Fruit fly (Drosophila melanogaster): Measurements from ENCODE around the gene Prosalpha4.
A peak's percentile ranks its signal among the peaks of the same experiment; 100 is the strongest.

Prosalpha4 gene

DNA sequence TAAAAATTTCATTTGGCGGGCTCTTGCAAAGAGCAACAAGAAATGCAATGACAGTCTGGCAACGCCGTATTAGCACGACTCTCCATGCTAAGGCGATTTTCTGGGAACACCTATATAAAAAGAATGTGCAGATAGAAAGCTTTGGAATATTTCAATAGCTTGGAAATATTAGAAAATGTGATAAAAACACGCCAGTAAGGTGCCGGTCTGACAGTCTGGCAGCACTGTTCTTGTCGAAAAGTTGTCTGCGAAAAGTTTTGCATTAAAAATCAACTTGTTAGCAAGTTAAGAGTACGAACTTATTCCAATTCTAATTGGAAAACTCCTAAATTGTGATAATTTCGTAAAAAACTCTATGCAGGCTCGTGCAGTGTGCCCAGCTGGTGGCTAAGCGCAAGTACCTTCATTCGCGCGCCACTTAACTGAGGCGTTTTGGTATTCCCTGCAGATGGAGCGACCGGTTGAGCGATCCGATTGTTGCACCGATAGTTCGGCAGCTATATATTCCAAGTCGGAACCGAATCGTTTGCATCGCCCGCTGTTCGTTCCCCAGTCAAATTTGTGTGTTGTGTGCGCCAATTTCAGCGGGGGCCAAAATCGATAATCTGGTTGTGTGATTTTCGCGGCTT, 1.9 kb downstream of the Prosalpha4 start, which contains the start of gene eas (continued):
- TF ChIP-seq sisA (GFP tag; IDR thresholded peaks at IDR 0.05), result no peak
- TF ChIP-seq wdn (GFP tag; IDR thresholded peaks at IDR 0.05), result no peak
- peak; percentile 21 for TF ChIP-seq MESR4 (GFP tag; optimal IDR thresholded peaks at IDR 0.05)
- TF ChIP-seq ranshi (GFP tag; IDR thresholded peaks at IDR 0.05), result no peak; the same call in 1 of the 2 replicates
- TF ChIP-seq tna (GFP tag; IDR thresholded peaks at IDR 0.05; ENCODE audit: partially characterized antibody), result peak; percentile 56; the same call in 1 of the 2 replicates
- TF ChIP-seq al (GFP tag; IDR thresholded peaks at IDR 0.05), result no peak
- TF ChIP-seq twi (tag; optimal IDR thresholded peaks at IDR 0.05), result no peak
- TF ChIP-seq nmo (GFP tag; optimal IDR thresholded peaks at IDR 0.05), result peak; percentile 58
- no peak for TF ChIP-seq Taf1 (GFP tag; IDR thresholded peaks at IDR 0.05)
- TF ChIP-seq wor (GFP tag; IDR thresholded peaks at IDR 0.05), result no peak
- peak; percentile 24; the same call in 1 of the 2 replicates for TF ChIP-seq Ptx1 (GFP tag; IDR thresholded peaks at IDR 0.05)
- TF ChIP-seq CG12744 (GFP tag; optimal IDR thresholded peaks at IDR 0.05), result no peak
- TF ChIP-seq Lim3 (GFP tag; IDR thresholded peaks at IDR 0.05), result no peak
- TF ChIP-seq BtbVII (GFP tag; optimal IDR thresholded peaks at IDR 0.05), result no peak
- TF ChIP-seq CG10366 (GFP tag; IDR thresholded peaks at IDR 0.05), result 0 out of 2 replicates have a peak, but pooled peaks have one; percentile 7
- no peak for TF ChIP-seq rib (GFP tag; IDR thresholded peaks at IDR 0.05)
- no peak for TF ChIP-seq Spps (tag; optimal IDR thresholded peaks at IDR 0.05)
- TF ChIP-seq zfh1 (GFP tag; IDR thresholded peaks at IDR 0.05), result no peak
- no peak for TF ChIP-seq HHEX (GFP tag; optimal IDR thresholded peaks at IDR 0.05)
- no peak for TF ChIP-seq CG3838 (GFP tag; optimal IDR thresholded peaks at IDR 0.05)
- TF ChIP-seq ERR (GFP tag; optimal IDR thresholded peaks at IDR 0.05), result no peak
- no peak for TF ChIP-seq HmgZ (tag; optimal IDR thresholded peaks at IDR 0.05)
- TF ChIP-seq Dp (GFP tag; optimal IDR thresholded peaks at IDR 0.05), result peak; percentile 75
- TF ChIP-seq BEAF-32 (GFP tag; optimal IDR thresholded peaks at IDR 0.05), result peak; percentile 87
- TF ChIP-seq Ssrp (tag; optimal IDR thresholded peaks at IDR 0.05), result no peak
- peak; percentile 14 for TF ChIP-seq CG15601 (tag; optimal IDR thresholded peaks at IDR 0.05)
- peak; percentile 11; the same call in 1 of the 2 replicates for TF ChIP-seq CG32532 (GFP tag; IDR thresholded peaks at IDR 0.05)
- no peak for TF ChIP-seq CG2889 (GFP tag; IDR thresholded peaks at IDR 0.05)
- TF ChIP-seq amos (GFP tag; IDR thresholded peaks at IDR 0.05; ENCODE audit: partially characterized antibody), result peak; percentile 87
- TF ChIP-seq gfzf (GFP tag; optimal IDR thresholded peaks at IDR 0.05), result peak; percentile 96
- TF ChIP-seq Atf6 (GFP tag; IDR thresholded peaks at IDR 0.05), result no peak
- no peak for TF ChIP-seq CG13296 (GFP tag; optimal IDR thresholded peaks at IDR 0.05)
- TF ChIP-seq CG12104 (GFP tag; optimal IDR thresholded peaks at IDR 0.05), result no peak
- TF ChIP-seq run (tag; optimal IDR thresholded peaks at IDR 0.05), result no peak
- no peak for TF ChIP-seq YL-1 (GFP tag; optimal IDR thresholded peaks at IDR 0.05)
- no peak for TF ChIP-seq Abd-B (GFP tag; optimal IDR thresholded peaks at IDR 0.05)
- TF ChIP-seq Jarid2 (GFP tag; optimal IDR thresholded peaks at IDR 0.05), result peak; percentile 21
- no peak for TF ChIP-seq corto (GFP tag; optimal IDR thresholded peaks at IDR 0.05)
- no peak for TF ChIP-seq CG11696 (GFP tag; IDR thresholded peaks at IDR 0.05)
- peak; percentile 1 for TF ChIP-seq CG10209 (GFP tag; optimal IDR thresholded peaks at IDR 0.05)
- peak; percentile 50; the same call in 1 of the 2 replicates for TF ChIP-seq ssp (GFP tag; IDR thresholded peaks at IDR 0.05)
- no peak for TF ChIP-seq ham (GFP tag; IDR thresholded peaks at IDR 0.05)
- TF ChIP-seq CG18619 (GFP tag; optimal IDR thresholded peaks at IDR 0.05), result no peak
- TF ChIP-seq bcd (GFP tag; optimal IDR thresholded peaks at IDR 0.05), result no peak
- TF ChIP-seq salm (tag; optimal IDR thresholded peaks at IDR 0.05), result no peak
- TF ChIP-seq ATbp (GFP tag; optimal IDR thresholded peaks at IDR 0.05), result no peak
- no peak for TF ChIP-seq Poxn (GFP tag; IDR thresholded peaks at IDR 0.05)
- TF ChIP-seq CG18476 (GFP tag; optimal IDR thresholded peaks at IDR 0.05), result no peak
- no peak for TF ChIP-seq CG4730 (GFP tag; IDR thresholded peaks at IDR 0.05)
- TF ChIP-seq CG12236 (GFP tag; optimal IDR thresholded peaks at IDR 0.05), result no peak
